1 fruit fly cellular context compared by ENCODE assay signal in genomic region chr2L:4806109-4806508, dm6.
TF ChIP-seq lines count a peak whose summit lies in the region.

No protein-coding gene starts in this region.

TF ChIP-seq in whole organism, embryonic, 481 proteins besides CTCF, POLR2A, EP300 and RAD21 (continued from another document):
- TF ChIP-seq nau (GFP tag; optimal IDR thresholded peaks at IDR 0.05; lab: Kevin White, UChicago), result no peak
- TF ChIP-seq CG4820 (GFP tag; optimal IDR thresholded peaks at IDR 0.05; lab: Kevin White, UChicago), result no peak
- TF ChIP-seq CG11695 (GFP tag; IDR thresholded peaks at IDR 0.05; lab: Robert Waterston, UW), result peak; percentile 43; the same call in 1 of the 3 replicates
- TF ChIP-seq fru (optimal IDR thresholded peaks at IDR 0.05; lab: Kevin White, UChicago), result no peak
- peak; percentile 19 for TF ChIP-seq az2 (GFP tag; optimal IDR thresholded peaks at IDR 0.05; lab: Kevin White, UChicago)
- TF ChIP-seq CG15269 (tag; optimal IDR thresholded peaks at IDR 0.05; lab: Kevin White, UChicago), result peak; percentile 49
- TF ChIP-seq bsh (GFP tag; optimal IDR thresholded peaks at IDR 0.05; lab: Kevin White, UChicago), result peak in 1 of 2 experiments; percentile 19
- TF ChIP-seq sc (optimal IDR thresholded peaks at IDR 0.05; lab: Kevin White, UChicago), result no peak
- TF ChIP-seq sc (GFP tag; optimal IDR thresholded peaks at IDR 0.05; lab: Kevin White, UChicago), result no peak
- TF ChIP-seq Neu2 (GFP tag; optimal IDR thresholded peaks at IDR 0.05; lab: Kevin White, UChicago; ENCODE audit: borderline replicate concordance), result no peak
- TF ChIP-seq hb (GFP tag; IDR thresholded peaks at IDR 0.05; lab: Robert Waterston, UW; ENCODE audit: partially characterized antibody), result no peak
- no peak for TF ChIP-seq eyg (GFP tag; optimal IDR thresholded peaks at IDR 0.05; lab: Kevin White, UChicago)
- TF ChIP-seq TFAM (GFP tag; optimal IDR thresholded peaks at IDR 0.05; lab: Kevin White, UChicago), result no peak
- TF ChIP-seq wek (GFP tag; optimal IDR thresholded peaks at IDR 0.05; lab: Kevin White, UChicago), result no peak
- no peak for TF ChIP-seq CG2116 (GFP tag; optimal IDR thresholded peaks at IDR 0.05; lab: Kevin White, UChicago)
- no peak for TF ChIP-seq phol (tag; optimal IDR thresholded peaks at IDR 0.05; lab: Kevin White, UChicago)
- no peak for TF ChIP-seq insv (GFP tag; optimal IDR thresholded peaks at IDR 0.05; lab: Kevin White, UChicago)
- TF ChIP-seq cg (GFP tag; optimal IDR thresholded peaks at IDR 0.05; lab: Kevin White, UChicago), result no peak
- TF ChIP-seq slbo (GFP tag; IDR thresholded peaks at IDR 0.05; lab: Robert Waterston, UW), result peak; percentile 15; the same call in 1 of the 2 replicates
- no peak for TF ChIP-seq mam (GFP tag; optimal IDR thresholded peaks at IDR 0.05; lab: Kevin White, UChicago)
- TF ChIP-seq CG1529 (GFP tag; optimal IDR thresholded peaks at IDR 0.05; lab: Kevin White, UChicago), result no peak
- TF ChIP-seq CG9876 (GFP tag; optimal IDR thresholded peaks at IDR 0.05; lab: Kevin White, UChicago), result no peak
- TF ChIP-seq D19A (tag; optimal IDR thresholded peaks at IDR 0.05; lab: Kevin White, UChicago), result no peak
- TF ChIP-seq HmgD (GFP tag; optimal IDR thresholded peaks at IDR 0.05; lab: Kevin White, UChicago), result no peak
- TF ChIP-seq jigr1 (GFP tag; IDR thresholded peaks at IDR 0.05; lab: Robert Waterston, UW), result no peak
- no peak for TF ChIP-seq CG6254 (GFP tag; optimal IDR thresholded peaks at IDR 0.05; lab: Kevin White, UChicago)
- TF ChIP-seq pho (GFP tag; optimal IDR thresholded peaks at IDR 0.05; lab: Kevin White, UChicago), result no peak
- TF ChIP-seq CG4360 (GFP tag; IDR thresholded peaks at IDR 0.05; lab: Robert Waterston, UW), result no peak
- no peak for TF ChIP-seq bab2 (GFP tag; optimal IDR thresholded peaks at IDR 0.05; lab: Kevin White, UChicago)
- TF ChIP-seq CG18764 (GFP tag; optimal IDR thresholded peaks at IDR 0.05; lab: Kevin White, UChicago), result no peak
- TF ChIP-seq ab (GFP tag; optimal IDR thresholded peaks at IDR 0.05; lab: Kevin White, UChicago), result no peak
- TF ChIP-seq CG10209 (GFP tag; optimal IDR thresholded peaks at IDR 0.05; lab: Kevin White, UChicago), result no peak
- TF ChIP-seq pan (optimal IDR thresholded peaks at IDR 0.05; lab: Kevin White, UChicago), result no peak
- TF ChIP-seq pan (GFP tag; optimal IDR thresholded peaks at IDR 0.05 in 1 of 2, IDR thresholded peaks at IDR 0.05 in 1 of 2), result no peak
- TF ChIP-seq peb (GFP tag; IDR thresholded peaks at IDR 0.05; lab: Robert Waterston, UW), result no peak
- TF ChIP-seq tll (GFP tag; optimal IDR thresholded peaks at IDR 0.05; lab: Kevin White, UChicago), result no peak
- no peak for TF ChIP-seq CG16779 (GFP tag; IDR thresholded peaks at IDR 0.05; lab: Robert Waterston, UW)
- TF ChIP-seq CG7271 (tag; optimal IDR thresholded peaks at IDR 0.05; lab: Kevin White, UChicago), result no peak
- TF ChIP-seq CG7839 (tag; optimal IDR thresholded peaks at IDR 0.05; lab: Kevin White, UChicago), result peak; percentile 44
- no peak for TF ChIP-seq ham (GFP tag; IDR thresholded peaks at IDR 0.05; lab: Robert Waterston, UW)
- no peak for TF ChIP-seq CG17186 (GFP tag; optimal IDR thresholded peaks at IDR 0.05; lab: Kevin White, UChicago)
- no peak for TF ChIP-seq Atf-2 (GFP tag; optimal IDR thresholded peaks at IDR 0.05; lab: Kevin White, UChicago)
- TF ChIP-seq GATAe (GFP tag; conservative IDR thresholded peaks at IDR 0.05; lab: Robert Waterston, UW), result no peak
- TF ChIP-seq CG18599 (GFP tag; optimal IDR thresholded peaks at IDR 0.05; lab: Kevin White, UChicago), result no peak
- no peak for TF ChIP-seq onecut (GFP tag; IDR thresholded peaks at IDR 0.05; lab: Robert Waterston, UW)
- peak in 1 of 2 experiments; percentile 62 for TF ChIP-seq Hr51 (GFP tag; optimal IDR thresholded peaks at IDR 0.05; lab: Kevin White, UChicago)
- no peak for TF ChIP-seq sd (tag; optimal IDR thresholded peaks at IDR 0.05; lab: Kevin White, UChicago)
- no peak for TF ChIP-seq Dek (tag; optimal IDR thresholded peaks at IDR 0.05; lab: Kevin White, UChicago)
- no peak for TF ChIP-seq fd96Cb (tag; optimal IDR thresholded peaks at IDR 0.05; lab: Kevin White, UChicago)
- TF ChIP-seq Lpt (GFP tag; optimal IDR thresholded peaks at IDR 0.05; lab: Kevin White, UChicago), result no peak
- no peak for TF ChIP-seq CG9797 (GFP tag; optimal IDR thresholded peaks at IDR 0.05; lab: Kevin White, UChicago)
- TF ChIP-seq ttk (GFP tag; IDR thresholded peaks at IDR 0.05; lab: Robert Waterston, UW), result peak; percentile 34; the same call in 1 of the 2 replicates
- TF ChIP-seq gem (tag; optimal IDR thresholded peaks at IDR 0.05; lab: Kevin White, UChicago), result peak; percentile 20
- TF ChIP-seq Pdp1 (GFP tag; optimal IDR thresholded peaks at IDR 0.05; lab: Kevin White, UChicago), result no peak
- no peak for TF ChIP-seq YL-1 (GFP tag; optimal IDR thresholded peaks at IDR 0.05; lab: Kevin White, UChicago)
- TF ChIP-seq Trl (optimal IDR thresholded peaks at IDR 0.05; lab: Kevin White, UChicago), result no peak
- no peak for TF ChIP-seq Trl (GFP tag; optimal IDR thresholded peaks at IDR 0.05; lab: Kevin White, UChicago)
- no peak for TF ChIP-seq gcm2 (GFP tag; optimal IDR thresholded peaks at IDR 0.05; lab: Kevin White, UChicago)
- no peak for TF ChIP-seq lilli (GFP tag; optimal IDR thresholded peaks at IDR 0.05; lab: Kevin White, UChicago)
- TF ChIP-seq Max (GFP tag; optimal IDR thresholded peaks at IDR 0.05; lab: Kevin White, UChicago), result no peak
- TF ChIP-seq salm (tag; optimal IDR thresholded peaks at IDR 0.05; lab: Kevin White, UChicago), result no peak
- no peak for TF ChIP-seq CG10654 (GFP tag; optimal IDR thresholded peaks at IDR 0.05; lab: Kevin White, UChicago)
- peak; percentile 13 for TF ChIP-seq CG2712 (tag; optimal IDR thresholded peaks at IDR 0.05; lab: Kevin White, UChicago)
- peak; percentile 43 for TF ChIP-seq Oli (tag; optimal IDR thresholded peaks at IDR 0.05; lab: Kevin White, UChicago)
- TF ChIP-seq croc (GFP tag; conservative IDR thresholded peaks at IDR 0.05; lab: Robert Waterston, UW), result no peak
- no peak for TF ChIP-seq ewg (GFP tag; optimal IDR thresholded peaks at IDR 0.05; lab: Kevin White, UChicago)
- TF ChIP-seq CG9727 (GFP tag; optimal IDR thresholded peaks at IDR 0.05; lab: Kevin White, UChicago), result no peak
- TF ChIP-seq gsb-n (tag; optimal IDR thresholded peaks at IDR 0.05; lab: Kevin White, UChicago), result no peak
- TF ChIP-seq CG3281 (GFP tag; optimal IDR thresholded peaks at IDR 0.05; lab: Kevin White, UChicago), result no peak
- no peak for TF ChIP-seq hkb (optimal IDR thresholded peaks at IDR 0.05; lab: Kevin White, UChicago)
- peak; percentile 75 for TF ChIP-seq hkb (GFP tag; IDR thresholded peaks at IDR 0.05; lab: Robert Waterston, UW)
- no peak for TF ChIP-seq CG8290 (GFP tag; optimal IDR thresholded peaks at IDR 0.05; lab: Kevin White, UChicago)
- TF ChIP-seq CG8290 (tag; optimal IDR thresholded peaks at IDR 0.05; lab: Kevin White, UChicago), result no peak
- TF ChIP-seq tgo (GFP tag; IDR thresholded peaks at IDR 0.05; lab: Robert Waterston, UW), result peak; percentile 64; the same call in 2 of the 3 replicates
- TF ChIP-seq CG10274 (GFP tag; optimal IDR thresholded peaks at IDR 0.05; lab: Kevin White, UChicago), result no peak
- TF ChIP-seq odd (GFP tag; optimal IDR thresholded peaks at IDR 0.05; lab: Kevin White, UChicago), result no peak
- peak; percentile 2 for TF ChIP-seq CG18262 (tag; optimal IDR thresholded peaks at IDR 0.05; lab: Kevin White, UChicago)
- TF ChIP-seq Med (GFP tag; lab: Kevin White, UChicago), result no peak
- no peak for TF ChIP-seq CG14441 (GFP tag; IDR thresholded peaks at IDR 0.05; lab: Robert Waterston, UW)
- peak; percentile 33; the same call in 1 of the 2 replicates for TF ChIP-seq sisA (GFP tag; IDR thresholded peaks at IDR 0.05; lab: Robert Waterston, UW)
- no peak for TF ChIP-seq Elba2 (GFP tag; optimal IDR thresholded peaks at IDR 0.05; lab: Kevin White, UChicago)
- no peak for TF ChIP-seq CG13123 (GFP tag; optimal IDR thresholded peaks at IDR 0.05; lab: Kevin White, UChicago)
- peak; percentile 33 for TF ChIP-seq grau (tag; optimal IDR thresholded peaks at IDR 0.05; lab: Kevin White, UChicago)
- no peak for TF ChIP-seq ci (GFP tag; IDR thresholded peaks at IDR 0.05; lab: Robert Waterston, UW)
- 0 out of 2 replicates have a peak, but pooled peaks have one; percentile 29 for TF ChIP-seq ap (GFP tag; IDR thresholded peaks at IDR 0.05; lab: Robert Waterston, UW)
- TF ChIP-seq Eip74EF (GFP tag; optimal IDR thresholded peaks at IDR 0.05; lab: Kevin White, UChicago), result peak in 1 of 2 experiments; percentile 11
- no peak for TF ChIP-seq dmrt11E (tag; optimal IDR thresholded peaks at IDR 0.05; lab: Kevin White, UChicago)
- no peak for TF ChIP-seq dimm (GFP tag; IDR thresholded peaks at IDR 0.05; lab: Robert Waterston, UW)
- TF ChIP-seq nmo (GFP tag; optimal IDR thresholded peaks at IDR 0.05; lab: Kevin White, UChicago), result peak; percentile 25
- no peak for TF ChIP-seq Side (GFP tag; optimal IDR thresholded peaks at IDR 0.05; lab: Kevin White, UChicago)
- peak; percentile 9 for TF ChIP-seq CG13424 (tag; optimal IDR thresholded peaks at IDR 0.05; lab: Kevin White, UChicago)
